Fruit fly (Drosophila melanogaster): ENCODE results near the gene CG12025.

Gene CG12025

DNA sequence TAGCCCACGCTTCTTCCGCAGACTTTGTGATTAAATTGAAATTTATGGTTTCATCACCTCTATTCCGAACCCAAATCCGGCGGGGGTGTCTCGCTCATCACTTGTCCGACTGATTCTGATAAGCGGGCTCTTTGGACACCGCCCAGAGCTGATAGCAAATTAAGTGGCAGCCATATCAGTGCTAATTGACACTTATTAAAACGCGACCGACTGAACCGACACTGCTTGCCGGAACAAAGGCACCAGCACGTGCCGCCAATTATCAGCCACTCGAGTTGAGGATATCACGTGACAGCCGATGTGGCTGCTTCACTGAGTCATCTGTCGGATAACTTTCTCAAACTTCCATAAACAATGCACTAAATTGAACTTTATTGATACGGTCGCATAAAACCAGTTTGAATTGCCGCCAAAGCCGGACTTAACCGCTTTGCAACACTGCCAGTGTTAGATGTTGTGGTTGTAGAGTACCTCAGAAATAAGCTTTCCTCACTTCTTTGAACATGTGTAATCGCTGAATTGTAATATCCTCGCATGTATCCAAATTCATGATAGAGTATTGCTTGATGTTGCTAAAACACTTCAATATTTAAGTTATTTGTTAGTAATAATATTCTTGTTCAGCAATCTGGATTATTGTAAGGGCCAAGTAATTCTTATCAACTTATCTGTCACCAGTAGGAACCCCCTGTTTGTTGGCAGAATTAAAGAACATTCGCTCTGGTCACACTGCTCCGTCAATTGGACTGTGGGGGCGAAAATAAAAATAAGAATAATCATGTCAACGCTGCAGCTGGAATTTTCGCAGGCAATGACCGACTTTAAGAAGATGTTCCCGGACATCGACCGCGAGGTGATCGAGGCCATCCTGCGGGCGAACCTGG lies 8.5 kb upstream of the CG12025 start, which contains the start of gene CG12024 (continued):
- TF ChIP-seq kay (GFP tag; optimal IDR thresholded peaks at IDR 0.05) (peak; percentile 36), CG8281 (tag; optimal IDR thresholded peaks at IDR 0.05) (peak; percentile 31), Camta (GFP tag; optimal IDR thresholded peaks at IDR 0.05) (peak; percentile 35), Fer1 (GFP tag; optimal IDR thresholded peaks at IDR 0.05) (peak; percentile 78), Mad (GFP tag; optimal IDR thresholded peaks at IDR 0.05) (peak; percentile 76), Kr (GFP tag; optimal IDR thresholded peaks at IDR 0.05) (no peak), Fer2 (tag; optimal IDR thresholded peaks at IDR 0.05) (peak; percentile 61), CG9215 (GFP tag; IDR thresholded peaks at IDR 0.05) (peak; percentile 75), CG12391 (tag; optimal IDR thresholded peaks at IDR 0.05) (peak; percentile 85), mirr (GFP tag; optimal IDR thresholded peaks at IDR 0.05) (peak; percentile 18), Side (GFP tag; optimal IDR thresholded peaks at IDR 0.05) (peak; percentile 51), phol (tag; optimal IDR thresholded peaks at IDR 0.05) (peak; percentile 87), CG1529 (GFP tag; optimal IDR thresholded peaks at IDR 0.05) (no peak), nerfin-1 (tag; optimal IDR thresholded peaks at IDR 0.05) (peak; percentile 55), dm (GFP tag; optimal IDR thresholded peaks at IDR 0.05) (peak; percentile 58), CG11560 (tag; IDR thresholded peaks at IDR 0.05) (peak; percentile 39; the same call in 1 of the 3 replicates), kni (GFP tag; optimal IDR thresholded peaks at IDR 0.05) (no peak), eyg (GFP tag; optimal IDR thresholded peaks at IDR 0.05) (no peak), Ravus (GFP tag; IDR thresholded peaks at IDR 0.05) (no peak; the same call in 1 of the 2 replicates), CG13624 (GFP tag; optimal IDR thresholded peaks at IDR 0.05) (peak; percentile 74), TFAM (GFP tag; optimal IDR thresholded peaks at IDR 0.05) (no peak), trem (tag; optimal IDR thresholded peaks at IDR 0.05) (peak; percentile 86), crc (GFP tag; optimal IDR thresholded peaks at IDR 0.05) (peak; percentile 25), Optix (GFP tag; IDR thresholded peaks at IDR 0.05) (no peak), ewg (GFP tag; optimal IDR thresholded peaks at IDR 0.05) (peak; percentile 61), lov (optimal IDR thresholded peaks at IDR 0.05) (no peak), lov (GFP tag; IDR thresholded peaks at IDR 0.05) (no peak), Dp (GFP tag; optimal IDR thresholded peaks at IDR 0.05) (peak; percentile 91), NFAT (GFP tag; IDR thresholded peaks at IDR 0.05) (peak; percentile 65; the same call in 1 of the 2 replicates), caup (GFP tag; optimal IDR thresholded peaks at IDR 0.05; ENCODE audit: severe bottlenecking) (peak; percentile 35), CG16813 (GFP tag; IDR thresholded peaks at IDR 0.05; ENCODE audit: partially characterized antibody) (no peak), CTCF (GFP tag; optimal IDR thresholded peaks at IDR 0.05) (peak; percentile 33), CG13775 (GFP tag; optimal IDR thresholded peaks at IDR 0.05) (peak; percentile 74), Stat92E (GFP tag; optimal IDR thresholded peaks at IDR 0.05) (no peak), chm (GFP tag; IDR thresholded peaks at IDR 0.05) (0 out of 2 replicates have a peak, but pooled peaks have one; percentile 23), HHEX (GFP tag; optimal IDR thresholded peaks at IDR 0.05) (peak; percentile 46), danr (GFP tag; IDR thresholded peaks at IDR 0.05) (peak; percentile 33; the same call in 1 of the 2 replicates), CG11456 (GFP tag; IDR thresholded peaks at IDR 0.05) (no peak; the same call in 2 of the 3 replicates), CG11085 (GFP tag; IDR thresholded peaks at IDR 0.05) (peak; percentile 32; the same call in 1 of the 2 replicates), Ets65A (GFP tag) (peak; percentile 97), CG4820 (GFP tag; optimal IDR thresholded peaks at IDR 0.05) (peak; percentile 50), wek (GFP tag; optimal IDR thresholded peaks at IDR 0.05) (peak; percentile 66), Sry-δ (GFP tag; optimal IDR thresholded peaks at IDR 0.05) (peak; percentile 71), p53 (GFP tag; optimal IDR thresholded peaks at IDR 0.05) (no peak), Vsx1 (GFP tag; optimal IDR thresholded peaks at IDR 0.05) (no peak), Poxn (GFP tag; IDR thresholded peaks at IDR 0.05) (no peak), CG17912 (GFP tag; optimal IDR thresholded peaks at IDR 0.05) (peak; percentile 43), Atf3 (GFP tag; optimal IDR thresholded peaks at IDR 0.05) (peak; percentile 72), scrt (GFP tag; optimal IDR thresholded peaks at IDR 0.05) (no peak)
